Fruit fly (Drosophila melanogaster) whole organism, prepupa: ENCODE results near the gene CG43218.

Source experiments
- Blimp-1 ChIP-seq: fragments of 200-800 bp; sonication (Bioruptor generic); optimal IDR thresholded peaks from 3 replicates; lab custom pipeline; 2017; ENCODE audit warnings: missing biosample characterization, missing genetic modification characterization, mild to moderate bottlenecking, moderate library complexity, missing genetic modification reagents
- CG10631 ChIP-seq: fragments of 200-800 bp; sonication (Bioruptor generic); optimal IDR thresholded peaks from 2 replicates; lab custom pipeline; 2016; ENCODE audit warnings: missing biosample characterization, missing genetic modification characterization
- CG11762 ChIP-seq: fragments of 200-800 bp; sonication (Bioruptor generic); optimal IDR thresholded peaks from 3 replicates; lab custom pipeline; 2016; ENCODE audit warnings: missing biosample characterization, missing genetic modification characterization; ENCODE audit not compliant: insufficient read depth
- CG11902 ChIP-seq: fragments of 200-800 bp; sonication (Bioruptor generic); optimal IDR thresholded peaks from 3 replicates; lab custom pipeline; 2016; ENCODE audit warnings: missing biosample characterization, missing genetic modification characterization
- CG16779 ChIP-seq: fragments of 200-800 bp; sonication (Bioruptor generic); optimal IDR thresholded peaks from 3 replicates; lab custom pipeline; 2017; ENCODE audit warnings: missing biosample characterization, mild to moderate bottlenecking, missing genetic modification characterization
- CG3032 ChIP-seq: fragments of 200-800 bp; optimal IDR thresholded peaks from 2 replicates; lab custom pipeline; 2019; ENCODE audit warnings: missing biosample characterization, mild to moderate bottlenecking, missing genetic modification characterization, moderate library complexity
- CG31627 ChIP-seq: fragments of 200-800 bp; sonication (Bioruptor generic); optimal IDR thresholded peaks from 3 replicates; lab custom pipeline; 2016; ENCODE audit warnings: missing biosample characterization, missing genetic modification characterization
- CG34406 ChIP-seq: fragments of 200-800 bp; sonication (Bioruptor generic); optimal IDR thresholded peaks from 3 replicates; lab custom pipeline; 2016; ENCODE audit warnings: missing biosample characterization, missing genetic modification characterization
- CG4318 ChIP-seq: fragments of 200-800 bp; sonication (Bioruptor generic); optimal IDR thresholded peaks from 3 replicates; lab custom pipeline; 2017; ENCODE audit warnings: missing biosample characterization, mild to moderate bottlenecking, missing genetic modification characterization
- CG6163 ChIP-seq: fragments of 200-800 bp; sonication (Bioruptor generic); IDR thresholded peaks from 3 replicates; pipeline ENCODE4 v1.3.6; 2022; ENCODE audit warnings: missing biosample characterization, missing genetic modification characterization
- CG6276 ChIP-seq: fragments of 200-800 bp; sonication (Bioruptor generic); optimal IDR thresholded peaks from 2 replicates; lab custom pipeline; 2017; ENCODE audit warnings: missing biosample characterization, mild to moderate bottlenecking, missing genetic modification characterization
- CG6792 ChIP-seq: fragments of 200-800 bp; sonication (Bioruptor generic); optimal IDR thresholded peaks from 3 replicates; lab custom pipeline; 2016; ENCODE audit warnings: missing biosample characterization, missing genetic modification characterization
- CG6808 ChIP-seq: fragments of 200-800 bp; sonication (Bioruptor generic); optimal IDR thresholded peaks from 3 replicates; lab custom pipeline; 2017; ENCODE audit warnings: missing biosample characterization, missing genetic modification characterization, mild to moderate bottlenecking, moderate library complexity, missing genetic modification reagents
- CG7368 ChIP-seq: fragments of 200-800 bp; sonication (Bioruptor generic); optimal IDR thresholded peaks from 3 replicates; lab custom pipeline; 2016; ENCODE audit warnings: missing biosample characterization, missing genetic modification characterization
- CG8119 ChIP-seq: fragments of 200-800 bp; sonication (Bioruptor generic); IDR thresholded peaks from 3 replicates; pipeline ENCODE4 v1.3.6; 2022; ENCODE audit warnings: missing biosample characterization, missing genetic modification characterization
- CG8319 ChIP-seq: fragments of 200-800 bp; sonication (Bioruptor generic); optimal IDR thresholded peaks from 3 replicates; lab custom pipeline; 2016; ENCODE audit warnings: missing biosample characterization, missing genetic modification characterization
- CG8632 ChIP-seq: fragments of 200-800 bp; sonication (Bioruptor generic); optimal IDR thresholded peaks from 3 replicates; lab custom pipeline; 2016; ENCODE audit warnings: missing biosample characterization, missing genetic modification characterization
- CG9139 ChIP-seq: fragments of 200-800 bp; sonication (Bioruptor generic); optimal IDR thresholded peaks from 3 replicates; lab custom pipeline; 2017; ENCODE audit warnings: missing biosample characterization, mild to moderate bottlenecking, missing genetic modification characterization
- Eip75B ChIP-seq: fragments of 200-800 bp; sonication (Bioruptor generic); optimal IDR thresholded peaks from 3 replicates; lab custom pipeline; 2016; ENCODE audit warnings: missing biosample characterization, missing genetic modification characterization
- Eip93F ChIP-seq: fragments of 200-800 bp; sonication (Bioruptor generic); optimal IDR thresholded peaks from 2 replicates; lab custom pipeline; 2016; ENCODE audit warnings: missing biosample characterization, mild to moderate bottlenecking, missing genetic modification characterization
- Ets21C ChIP-seq: fragments of 200-800 bp; sonication (Bioruptor generic); optimal IDR thresholded peaks from 3 replicates; lab custom pipeline; 2016; ENCODE audit warnings: missing biosample characterization, missing genetic modification characterization
- Gug ChIP-seq: fragments of 200-800 bp; sonication (Bioruptor generic); IDR thresholded peaks from 2 replicates; pipeline ENCODE4 v1.3.6; 2022; ENCODE audit warnings: missing biosample characterization, missing genetic modification characterization
- Hr38 ChIP-seq: sonication (Bioruptor generic); optimal IDR thresholded peaks from 2 replicates; lab custom pipeline; 2016; ENCODE audit warnings: missing biosample characterization, missing genetic modification characterization
- Hr39 ChIP-seq: fragments of 200-800 bp; sonication (Bioruptor generic); optimal IDR thresholded peaks from 2 replicates; lab custom pipeline; 2016; ENCODE audit warnings: missing biosample characterization, missing genetic modification characterization
- Hr4 ChIP-seq: fragments of 200-800 bp; sonication (Bioruptor generic); optimal IDR thresholded peaks from 3 replicates; lab custom pipeline; 2016; ENCODE audit warnings: missing biosample characterization, missing genetic modification characterization
- Lpt ChIP-seq: fragments of 200-800 bp; sonication (Bioruptor generic); optimal IDR thresholded peaks from 3 replicates; lab custom pipeline; 2016; ENCODE audit warnings: missing biosample characterization, missing genetic modification characterization
- Met ChIP-seq: fragments of 200-800 bp; sonication (Bioruptor generic); optimal IDR thresholded peaks from 3 replicates; lab custom pipeline; 2016; ENCODE audit warnings: missing biosample characterization, missing genetic modification characterization
- OdsH ChIP-seq: fragments of 200-800 bp; sonication (Bioruptor generic); optimal IDR thresholded peaks from 3 replicates; lab custom pipeline; 2016; ENCODE audit warnings: missing biosample characterization, missing genetic modification characterization
- Smox ChIP-seq: fragments of 200-800 bp; sonication (Bioruptor generic); optimal IDR thresholded peaks from 3 replicates; lab custom pipeline; 2016; ENCODE audit warnings: missing biosample characterization, missing genetic modification characterization
- Sox102F ChIP-seq: fragments of 200-800 bp; sonication (Bioruptor generic); optimal IDR thresholded peaks from 2 replicates; lab custom pipeline; 2016; ENCODE audit warnings: missing biosample characterization, mild to moderate bottlenecking, missing genetic modification characterization
- Sox14 ChIP-seq: fragments of 200-800 bp; sonication (Bioruptor generic); optimal IDR thresholded peaks from 3 replicates; lab custom pipeline; 2016; ENCODE audit warnings: missing biosample characterization, missing genetic modification characterization
- Sox15 ChIP-seq: fragments of 200-800 bp; sonication (Bioruptor generic); optimal IDR thresholded peaks from 3 replicates; lab custom pipeline; 2016; ENCODE audit warnings: missing biosample characterization, missing genetic modification characterization
- achi ChIP-seq: fragments of 200-800 bp; sonication (Bioruptor generic); optimal IDR thresholded peaks from 3 replicates; lab custom pipeline; 2016; ENCODE audit warnings: missing biosample characterization, missing genetic modification characterization
- acj6 ChIP-seq: fragments of 200-800 bp; sonication (Bioruptor generic); optimal IDR thresholded peaks from 3 replicates; lab custom pipeline; 2016; ENCODE audit warnings: missing biosample characterization, missing genetic modification characterization
- cyc ChIP-seq: fragments of 200-800 bp; sonication (Bioruptor generic); optimal IDR thresholded peaks from 3 replicates; lab custom pipeline; 2016; ENCODE audit warnings: missing biosample characterization, missing genetic modification characterization
- dac ChIP-seq: fragments of 200-800 bp; sonication (Bioruptor generic); optimal IDR thresholded peaks from 2 replicates; lab custom pipeline; 2017; ENCODE audit warnings: missing biosample characterization, mild to moderate bottlenecking, missing genetic modification characterization
- dsx ChIP-seq: fragments of 200-800 bp; optimal IDR thresholded peaks from 3 replicates; lab custom pipeline; 2019; ENCODE audit warnings: missing biosample characterization, mild to moderate bottlenecking, missing genetic modification characterization, moderate library complexity; ENCODE audit not compliant: poor library complexity, severe bottlenecking
- eg ChIP-seq: fragments of 200-800 bp; sonication (Bioruptor generic); IDR thresholded peaks from 3 replicates; pipeline ENCODE4 v1.3.6; 2022; ENCODE audit warnings: missing biosample characterization, missing genetic modification characterization
- fd59A ChIP-seq: fragments of 200-800 bp; sonication (Bioruptor generic); optimal IDR thresholded peaks from 2 replicates; lab custom pipeline; 2017; ENCODE audit warnings: missing biosample characterization, mild to moderate bottlenecking, missing genetic modification characterization, missing genetic modification reagents
- fkh ChIP-seq: fragments of 200-800 bp; sonication (Bioruptor generic); optimal IDR thresholded peaks from 3 replicates; lab custom pipeline; 2017; ENCODE audit warnings: missing biosample characterization, mild to moderate bottlenecking, missing genetic modification characterization, moderate library complexity
- lz ChIP-seq: fragments of 200-800 bp; sonication (Bioruptor generic); optimal IDR thresholded peaks from 3 replicates; lab custom pipeline; 2016; ENCODE audit warnings: missing biosample characterization, missing genetic modification characterization
- net ChIP-seq: fragments of 200-800 bp; sonication (Bioruptor generic); optimal IDR thresholded peaks from 3 replicates; lab custom pipeline; 2016; ENCODE audit warnings: missing biosample characterization, missing genetic modification characterization
- pdm3 ChIP-seq: fragments of 200-800 bp; sonication (Bioruptor generic); optimal IDR thresholded peaks from 3 replicates; lab custom pipeline; 2016; ENCODE audit warnings: missing biosample characterization, missing genetic modification characterization
- salr ChIP-seq, 2 experiments: fragments of 200-800 bp; sonication (Bioruptor generic); optimal IDR thresholded peaks; 3 replicates each; lab custom pipeline; 2016 to 2018; ENCODE audit warnings: missing biosample characterization in 2 of 2, missing genetic modification characterization in 2 of 2, mild to moderate bottlenecking in 1 of 2
- spab ChIP-seq: fragments of 200-800 bp; sonication (Bioruptor generic); optimal IDR thresholded peaks from 2 replicates; lab custom pipeline; 2017; ENCODE audit warnings: missing biosample characterization, mild to moderate bottlenecking, missing genetic modification characterization, missing genetic modification reagents
- ss ChIP-seq, 2 experiments: fragments of 200-800 bp; sonication (Bioruptor generic); optimal IDR thresholded peaks; 2 replicates in 1 of 2; 3 replicates in 1 of 2; lab custom pipeline; 2017 to 2018; ENCODE audit warnings: mild to moderate bottlenecking in 2 of 2, missing biosample characterization in 2 of 2, missing genetic modification characterization in 2 of 2, moderate library complexity in 1 of 2
- vri ChIP-seq: fragments of 200-800 bp; sonication (Bioruptor generic); optimal IDR thresholded peaks from 3 replicates; lab custom pipeline; 2016; ENCODE audit warnings: missing biosample characterization, mild to moderate bottlenecking, missing genetic modification characterization

CG43218 gene

DNA sequence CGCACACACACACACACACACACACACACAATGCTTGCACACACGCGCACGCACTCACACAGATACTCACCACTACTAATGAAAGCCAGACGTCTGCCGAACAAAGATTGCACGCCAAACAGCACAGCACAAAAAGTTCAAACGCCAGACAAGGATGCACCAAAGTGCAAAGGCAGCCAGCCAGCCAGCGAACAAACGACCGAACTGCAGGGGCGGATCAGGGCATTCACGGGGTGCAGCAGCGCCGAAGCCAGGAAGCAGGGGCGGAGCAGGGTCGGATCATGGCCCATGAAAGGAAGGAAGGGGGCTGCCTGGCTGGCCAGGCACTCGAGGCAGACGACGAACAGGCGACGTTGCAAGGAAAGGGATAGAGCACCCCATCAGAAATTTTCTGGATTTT is 5.3 kb upstream of the CG43218 start (continued):
- no peak for TF ChIP-seq CG6276 (GFP tag; lab: Kevin White, UChicago)
- no peak for TF ChIP-seq dsx
- TF ChIP-seq salr (GFP tag; optimal IDR thresholded peaks at IDR 0.05; lab: Kevin White, UChicago), result no peak
- 0 out of 3 replicates have a peak, but pooled peaks have one; percentile 8 for TF ChIP-seq CG8119 (GFP tag; lab: Robert Waterston, UW)

DNA sequence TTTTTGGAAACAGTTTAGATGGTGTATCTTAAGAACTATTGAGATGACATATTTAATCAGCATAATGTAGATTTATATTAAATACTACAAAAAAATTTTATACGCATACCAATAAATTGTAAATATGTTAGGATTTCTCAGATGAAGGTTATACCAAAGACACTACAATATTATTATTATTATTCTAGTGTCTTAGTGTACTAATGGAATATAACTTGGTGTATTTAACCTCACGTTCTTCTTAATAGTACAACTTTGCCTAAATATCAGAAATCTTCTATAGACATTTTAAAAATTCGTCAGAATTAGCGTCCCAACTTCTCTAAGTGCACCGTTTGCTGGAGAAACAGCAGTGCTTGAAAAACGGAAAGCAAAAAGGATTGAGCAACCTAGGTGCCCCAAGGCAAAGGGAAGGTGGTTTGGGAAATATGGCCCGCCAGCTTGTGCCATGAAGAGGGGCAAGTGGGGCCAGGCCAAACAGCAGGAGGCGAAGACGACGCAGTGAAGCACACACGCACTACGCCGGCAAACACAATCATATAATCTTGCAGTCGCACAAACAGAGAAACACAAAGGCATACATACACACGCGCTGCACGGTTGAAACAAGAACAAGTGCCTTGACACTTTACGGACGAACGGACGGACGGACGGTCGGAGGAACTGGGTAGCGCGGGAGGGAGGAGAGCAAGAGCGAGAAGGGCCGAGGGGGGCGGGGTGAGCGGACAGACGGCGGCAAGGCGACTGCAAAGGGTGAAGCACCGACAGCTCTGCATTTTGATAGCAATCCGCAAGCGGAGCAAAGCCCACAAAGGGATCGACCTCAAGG is 4.7 kb upstream of the CG43218 start:
- TF ChIP-seq CG11762 (GFP tag; lab: Kevin White, UChicago) (no peak), net (GFP tag; lab: Kevin White, UChicago) (peak; percentile 34), vri (GFP tag; lab: Kevin White, UChicago) (no peak), CG16779 (tag; lab: Kevin White, UChicago) (peak; percentile 34), fd59A (peak; percentile 51), Hr4 (GFP tag; lab: Kevin White, UChicago) (peak; percentile 25), Gug (GFP tag; lab: Robert Waterston, UW) (no peak), Met (GFP tag; lab: Kevin White, UChicago) (peak; percentile 49), Sox15 (peak; percentile 31), Hr39 (GFP tag; lab: Kevin White, UChicago) (peak; percentile 0), OdsH (GFP tag; lab: Kevin White, UChicago) (peak; percentile 47), lz (GFP tag; lab: Kevin White, UChicago) (peak; percentile 59), CG7368 (GFP tag; lab: Kevin White, UChicago) (no peak), CG4318 (GFP tag; lab: Kevin White, UChicago) (no peak), CG8632 (peak; percentile 55), Eip75B (peak; percentile 27), CG6276 (GFP tag; lab: Kevin White, UChicago) (no peak), pdm3 (GFP tag; lab: Kevin White, UChicago) (peak; percentile 42), Eip93F (GFP tag; lab: Kevin White, UChicago) (no peak), Ets21C (no peak), CG34406 (GFP tag; lab: Kevin White, UChicago) (peak; percentile 53), CG6808 (peak; percentile 66), dsx (peak; percentile 47), Blimp-1 (no peak), ss (GFP tag; optimal IDR thresholded peaks at IDR 0.05; lab: Kevin White, UChicago) (no peak), Sox14 (GFP tag; lab: Kevin White, UChicago) (no peak), achi (GFP tag; lab: Kevin White, UChicago) (peak; percentile 50), Lpt (no peak), CG9139 (GFP tag; lab: Kevin White, UChicago) (no peak), dac (GFP tag; lab: Kevin White, UChicago) (no peak), CG10631 (GFP tag; lab: Kevin White, UChicago) (peak; percentile 83), CG6792 (GFP tag; lab: Kevin White, UChicago) (peak; percentile 39), Hr38 (no peak), CG8119 (GFP tag; lab: Robert Waterston, UW) (no peak), spab (GFP tag; lab: Kevin White, UChicago) (peak; percentile 79), eg (GFP tag; lab: Robert Waterston, UW) (no peak), Sox102F (GFP tag; lab: Kevin White, UChicago) (peak; percentile 4), CG31627 (no peak), Smox (peak; percentile 56), CG11902 (GFP tag; lab: Kevin White, UChicago) (peak; percentile 28), cyc (GFP tag; lab: Kevin White, UChicago) (peak; percentile 51), CG6163 (GFP tag; lab: Robert Waterston, UW) (peak; percentile 40; the same call in 1 of the 3 replicates), CG3032 (tag; lab: Kevin White, UChicago) (peak; percentile 77), salr (GFP tag; optimal IDR thresholded peaks at IDR 0.05; lab: Kevin White, UChicago) (peak; percentile 1 to 80), fkh (GFP tag; lab: Kevin White, UChicago) (peak; percentile 59), CG8319 (GFP tag; lab: Kevin White, UChicago) (peak; percentile 31), acj6 (GFP tag; lab: Kevin White, UChicago) (peak; percentile 65)
